Worm (Caenorhabditis elegans): Measurements from ENCODE around the gene T22F3.10.

- TF ChIP-seq hmg-1.1 (GFP tag; IDR thresholded peaks at IDR 0.05), result no peak
- no peak for TF ChIP-seq dpl-1 (GFP tag; optimal IDR thresholded peaks at IDR 0.05)
- TF ChIP-seq nhr-237 (tag; optimal IDR thresholded peaks at IDR 0.05), result no peak
- TF ChIP-seq mdl-1 (tag; optimal IDR thresholded peaks at IDR 0.05), result no peak
- no peak for TF ChIP-seq unc-62 (GFP tag; optimal IDR thresholded peaks at IDR 0.05 in 1 of 2)
- no peak for TF ChIP-seq unc-62 (tag; optimal IDR thresholded peaks at IDR 0.05)
- no peak for TF ChIP-seq ZK546.5 (tag; optimal IDR thresholded peaks at IDR 0.05)
- no peak for TF ChIP-seq pha-4 (GFP tag; IDR thresholded peaks at IDR 0.05)
- no peak for TF ChIP-seq pha-4 (tag; optimal IDR thresholded peaks at IDR 0.05)
- TF ChIP-seq daf-12 (tag; optimal IDR thresholded peaks at IDR 0.05), result no peak
- no peak for TF ChIP-seq unc-130 (GFP tag; optimal IDR thresholded peaks at IDR 0.05)
These were observed 15.4 kb upstream of the T22F3.10 start, which contains the start of gene F59B1.4 for ce11 chrV:3626944-3627343.

Data from whole organism, L4 larva.